Worm (Caenorhabditis elegans): ENCODE measurements around the gene srbc-10.

srbc-10 gene

DNA sequence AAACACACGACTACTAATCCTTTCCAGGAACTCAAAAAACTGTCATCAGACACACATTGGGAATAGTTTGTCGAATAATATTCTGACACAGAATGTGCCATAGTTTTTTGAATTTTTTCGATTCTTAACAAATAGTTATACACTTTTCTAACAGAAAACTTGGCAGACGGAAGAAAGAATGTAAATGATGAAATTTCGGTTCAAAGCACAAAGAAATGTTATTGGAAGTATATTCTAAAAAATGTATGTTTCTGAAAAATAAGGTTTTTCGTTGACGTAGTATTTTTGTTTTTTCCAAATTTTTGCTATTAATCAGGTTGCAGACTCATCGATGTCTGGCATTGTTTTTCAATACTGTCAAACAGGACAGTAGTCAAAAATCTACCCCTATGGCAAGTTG, 31.9 kb downstream of the srbc-10 start, which contains the start of gene srh-92:
TSS of gene srh-92 (minus strand) at position 101 of the 400 bp plus-strand sequence.
- TF ChIP-seq tab-1 (GFP tag; IDR thresholded peaks at IDR 0.05) (no peak), flt-1 (GFP tag; IDR thresholded peaks at IDR 0.05) (no peak), ref-1 (GFP tag; conservative IDR thresholded peaks at IDR 0.05) (no peak), klf-2 (GFP tag; conservative IDR thresholded peaks at IDR 0.05) (no peak), med-1 (GFP tag; optimal IDR thresholded peaks at IDR 0.05; ENCODE audit: insufficient read depth) (no peak), cog-1 (tag; optimal IDR thresholded peaks at IDR 0.05) (no peak), T22C8.4 (GFP tag; IDR thresholded peaks at IDR 0.05) (no peak), ztf-29 (GFP tag; IDR thresholded peaks at IDR 0.05) (no peak), ztf-23 (GFP tag; IDR thresholded peaks at IDR 0.05) (no peak)

DNA sequence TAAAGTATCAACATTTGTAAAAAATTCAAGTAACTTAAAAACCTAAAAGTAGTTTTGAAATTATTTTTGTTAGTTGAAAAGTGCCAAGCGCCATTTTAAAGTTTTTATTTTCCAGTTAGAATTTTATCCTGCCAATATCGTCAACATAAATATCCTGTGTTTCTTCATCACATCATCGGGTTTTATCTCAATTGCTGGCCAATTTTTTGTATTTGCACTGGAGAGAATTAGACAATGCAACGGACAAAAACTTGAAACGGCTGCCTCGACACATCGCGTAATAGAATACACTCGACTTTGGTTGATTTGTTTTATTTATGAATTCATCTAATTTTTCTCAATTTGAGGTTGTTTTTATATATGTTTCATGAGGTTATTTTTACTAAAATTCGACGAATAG, 37.8 kb downstream of the srbc-10 start, which contains the start of gene F25E5.2:
TSS of gene F25E5.2 (plus strand) at position 301 of the 400 bp plus-strand sequence.
- TF ChIP-seq flt-1 (GFP tag; IDR thresholded peaks at IDR 0.05) = no peak
- TF ChIP-seq tab-1 (GFP tag; IDR thresholded peaks at IDR 0.05) = no peak
- TF ChIP-seq ref-1 (GFP tag; conservative IDR thresholded peaks at IDR 0.05) = no peak
- TF ChIP-seq ztf-29 (GFP tag; IDR thresholded peaks at IDR 0.05) = no peak
- TF ChIP-seq ztf-23 (GFP tag; IDR thresholded peaks at IDR 0.05) = no peak
- no peak for TF ChIP-seq T22C8.4 (GFP tag; IDR thresholded peaks at IDR 0.05)

DNA sequence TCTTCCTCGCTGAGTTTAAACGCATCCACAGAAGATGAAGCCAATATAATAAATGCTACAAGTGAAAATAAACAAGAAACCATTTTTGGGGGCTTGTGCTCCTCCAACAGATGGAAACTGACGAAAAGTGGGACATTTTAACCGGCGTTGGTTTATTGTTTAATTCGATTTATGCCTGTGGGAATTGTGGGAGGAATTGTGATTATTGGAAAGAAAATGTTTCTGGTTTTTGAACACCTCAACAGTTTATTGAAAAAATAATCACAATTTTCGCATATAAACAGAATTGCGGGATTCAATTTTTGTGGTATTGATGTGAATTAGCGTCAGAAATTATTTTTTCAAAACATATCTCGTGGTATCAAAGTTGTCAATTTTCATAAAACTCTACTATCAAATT, 38.6 kb downstream of the srbc-10 start, which contains the start of gene try-8:
TSS of gene try-8 (minus strand) at position 101 of the 400 bp plus-strand sequence.
- TF ChIP-seq med-1 (GFP tag; optimal IDR thresholded peaks at IDR 0.05; ENCODE audit: insufficient read depth) (no peak), ztf-23 (GFP tag; IDR thresholded peaks at IDR 0.05) (no peak), flt-1 (GFP tag; IDR thresholded peaks at IDR 0.05) (no peak), tab-1 (GFP tag; IDR thresholded peaks at IDR 0.05) (no peak), cog-1 (tag; optimal IDR thresholded peaks at IDR 0.05) (no peak), ztf-29 (GFP tag; IDR thresholded peaks at IDR 0.05) (no peak), ref-1 (GFP tag; conservative IDR thresholded peaks at IDR 0.05) (no peak), klf-2 (GFP tag; conservative IDR thresholded peaks at IDR 0.05) (no peak), T22C8.4 (GFP tag; IDR thresholded peaks at IDR 0.05) (no peak)

DNA sequence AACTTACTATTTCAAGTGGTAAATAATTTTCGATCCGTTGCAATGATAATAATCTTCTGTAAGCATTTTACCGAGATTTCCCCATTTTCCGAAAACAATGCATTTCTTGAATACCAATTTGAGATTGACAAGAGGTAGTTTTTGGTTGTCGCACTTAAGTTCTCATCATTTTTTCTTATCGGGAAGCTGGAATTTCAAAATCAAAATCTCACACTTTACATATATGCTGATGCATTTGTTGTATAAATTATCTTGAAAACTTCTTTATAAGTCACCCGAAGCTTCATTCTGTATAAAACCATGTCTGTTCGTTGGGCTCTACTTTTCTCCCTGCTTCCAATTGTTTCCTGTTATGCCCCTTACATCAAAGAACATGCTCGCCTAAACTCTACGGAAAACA, 41.4 kb downstream of the srbc-10 start, which contains the start of gene try-11:
TSS of gene try-11 (plus strand) at position 301 of the 400 bp plus-strand sequence.
- TF ChIP-seq T22C8.4 (GFP tag; IDR thresholded peaks at IDR 0.05) = no peak
- no peak for TF ChIP-seq ztf-23 (GFP tag; IDR thresholded peaks at IDR 0.05)
- TF ChIP-seq ref-1 (GFP tag; conservative IDR thresholded peaks at IDR 0.05) = no peak
- no peak for TF ChIP-seq klf-2 (GFP tag; conservative IDR thresholded peaks at IDR 0.05)
- TF ChIP-seq ztf-29 (GFP tag; IDR thresholded peaks at IDR 0.05) = no peak
- no peak for TF ChIP-seq cog-1 (tag; optimal IDR thresholded peaks at IDR 0.05)
- TF ChIP-seq flt-1 (GFP tag; IDR thresholded peaks at IDR 0.05) = no peak
- no peak for TF ChIP-seq med-1 (GFP tag; optimal IDR thresholded peaks at IDR 0.05; ENCODE audit: insufficient read depth)
- TF ChIP-seq tab-1 (GFP tag; IDR thresholded peaks at IDR 0.05) = no peak

DNA sequence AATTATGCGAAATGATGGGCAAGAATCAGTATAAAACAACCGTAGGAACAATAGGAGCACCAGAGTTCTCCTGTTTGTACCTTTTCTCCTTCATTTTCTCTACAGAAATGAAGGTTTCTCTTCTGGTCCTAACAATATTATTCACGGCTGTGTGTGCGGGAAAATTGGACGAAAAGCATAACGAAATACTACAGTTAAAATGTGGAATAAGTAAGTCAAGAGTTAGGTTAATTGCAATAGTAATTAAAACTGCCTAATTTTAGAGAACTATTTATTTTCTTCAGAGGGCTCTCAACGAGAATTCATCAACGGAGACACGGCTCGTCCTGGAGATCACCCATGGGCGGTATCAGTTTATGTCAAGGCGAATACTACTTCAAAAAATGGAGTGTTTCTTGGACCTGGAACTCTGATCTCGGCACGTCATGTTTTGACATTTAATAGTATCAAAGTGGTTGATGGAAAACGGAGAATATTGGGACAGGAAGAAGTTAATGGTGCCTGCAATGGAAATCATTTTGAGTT, 43.5 kb downstream of the srbc-10 start, which contains the start of gene try-12:
TSS of gene try-12 (plus strand) at position 51 of the 525 bp plus-strand sequence.
- TF ChIP-seq tab-1 (GFP tag; IDR thresholded peaks at IDR 0.05) = no peak
- TF ChIP-seq ztf-23 (GFP tag; IDR thresholded peaks at IDR 0.05) = no peak
- TF ChIP-seq cog-1 (tag; optimal IDR thresholded peaks at IDR 0.05) = no peak
- TF ChIP-seq med-1 (GFP tag; optimal IDR thresholded peaks at IDR 0.05; ENCODE audit: insufficient read depth) = no peak

DNA sequence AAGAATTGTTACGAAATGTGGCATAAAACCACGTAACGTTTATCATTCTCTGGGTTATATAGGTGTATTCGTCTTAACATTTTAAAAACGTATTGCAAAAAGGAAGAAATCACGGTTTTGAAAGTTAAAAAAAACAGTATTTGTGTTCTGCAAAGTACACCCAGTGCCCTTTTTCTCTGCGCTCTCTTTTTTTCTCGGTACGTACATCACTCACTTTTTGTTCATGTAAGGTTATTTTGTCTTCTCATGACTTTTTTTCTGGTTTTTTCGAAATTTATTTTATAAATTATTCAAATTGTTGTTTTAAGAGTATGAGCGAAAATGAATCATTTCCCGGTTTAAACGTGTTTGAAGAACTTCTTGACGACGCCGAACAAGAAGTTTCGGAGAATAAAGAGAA, 45.9 kb downstream of the srbc-10 start, which contains the start of gene F25E5.5:
TSS of gene F25E5.5 (plus strand) at position 301 of the 400 bp plus-strand sequence.
- no peak for TF ChIP-seq med-1 (GFP tag; optimal IDR thresholded peaks at IDR 0.05; ENCODE audit: insufficient read depth)
- no peak for TF ChIP-seq klf-2 (GFP tag; conservative IDR thresholded peaks at IDR 0.05)
- no peak for TF ChIP-seq flt-1 (GFP tag; IDR thresholded peaks at IDR 0.05)
- TF ChIP-seq ztf-29 (GFP tag; IDR thresholded peaks at IDR 0.05) = no peak
- TF ChIP-seq T22C8.4 (GFP tag; IDR thresholded peaks at IDR 0.05) = no peak
- no peak for TF ChIP-seq ztf-23 (GFP tag; IDR thresholded peaks at IDR 0.05)
- TF ChIP-seq ref-1 (GFP tag; conservative IDR thresholded peaks at IDR 0.05) = no peak
- TF ChIP-seq tab-1 (GFP tag; IDR thresholded peaks at IDR 0.05) = no peak
- no peak for TF ChIP-seq cog-1 (tag; optimal IDR thresholded peaks at IDR 0.05)

DNA sequence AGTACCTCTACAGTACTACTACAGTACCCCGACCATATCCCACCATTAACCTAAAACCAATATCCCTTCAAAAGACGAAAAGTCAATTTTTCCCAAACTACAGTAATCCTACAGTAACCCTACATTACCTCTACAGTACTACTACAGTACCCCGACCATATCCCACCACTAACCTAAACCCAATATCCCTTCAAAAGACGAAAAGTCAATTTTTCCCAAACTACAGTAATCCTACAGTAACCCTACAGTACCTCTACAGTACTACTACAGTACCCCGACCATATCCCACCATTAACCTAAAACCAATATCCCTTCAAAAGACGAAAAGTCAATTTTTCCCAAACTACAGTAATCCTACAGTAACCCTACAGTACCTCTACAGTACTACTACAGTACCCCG, 48.5 kb downstream of the srbc-10 start, which contains the start of gene nhr-141:
TSS of gene nhr-141 (plus strand) at position 331 of the 400 bp plus-strand sequence.
- 0 out of 2 replicates have a peak, but pooled peaks have one; percentile 40 for TF ChIP-seq tab-1 (GFP tag; IDR thresholded peaks at IDR 0.05)

DNA sequence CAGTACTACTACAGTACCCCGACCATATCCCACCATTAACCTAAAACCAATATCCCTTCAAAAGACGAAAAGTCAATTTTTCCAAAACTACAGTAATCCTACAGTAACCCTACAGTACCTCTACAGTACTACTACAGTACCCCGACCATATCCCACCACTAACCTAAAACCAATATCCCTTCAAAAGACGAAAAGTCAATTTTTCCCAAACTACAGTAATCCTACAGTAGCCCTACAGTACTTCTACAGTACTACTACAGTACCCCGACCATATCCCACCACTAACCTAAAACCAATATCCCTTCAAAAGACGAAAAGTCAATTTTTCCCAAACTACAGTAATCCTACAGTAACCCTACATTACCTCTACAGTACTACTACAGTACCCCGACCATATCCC, 49.3 kb downstream of the srbc-10 start:
- TF ChIP-seq klf-2 (GFP tag; conservative IDR thresholded peaks at IDR 0.05) (peak; percentile 79), flt-1 (GFP tag; IDR thresholded peaks at IDR 0.05) (0 out of 2 replicates have a peak, but pooled peaks have one; percentile 27), ztf-29 (GFP tag; IDR thresholded peaks at IDR 0.05) (peak; percentile 39; the same call in 1 of the 2 replicates), ref-1 (GFP tag; conservative IDR thresholded peaks at IDR 0.05) (peak; percentile 46; the same call in 1 of the 2 replicates), ztf-23 (GFP tag; IDR thresholded peaks at IDR 0.05) (peak; percentile 79; the same call in 1 of the 2 replicates)
